Fruit fly (Drosophila melanogaster) Kc167 (cell line): ENCODE results near the gene msl-2.

ENCODE experiments used
- Myc ChIP-seq: fragments of >200 bp; optimal IDR thresholded peaks from 2 replicates; lab custom pipeline; 2017; ENCODE audit warnings: missing external identifiers
- Sin3A ChIP-seq: fragments of >200 bp; optimal IDR thresholded peaks from 2 replicates; lab custom pipeline; 2018; ENCODE audit warnings: missing external identifiers
- h ChIP-seq: fragments of >200 bp; optimal IDR thresholded peaks from 3 replicates; lab custom pipeline; 2018; ENCODE audit warnings: missing external identifiers
- insv ChIP-seq: fragments of >200 bp; optimal IDR thresholded peaks from 3 replicates; lab custom pipeline; 2018; ENCODE audit warnings: missing external identifiers
- psq ChIP-seq: fragments of >200 bp; optimal IDR thresholded peaks from 2 replicates; lab custom pipeline; 2017; ENCODE audit warnings: missing external identifiers
- ttk ChIP-seq: sonication (Bioruptor generic); optimal IDR thresholded peaks from 2 replicates; lab custom pipeline; 2017; ENCODE audit warnings: missing external identifiers

DNA sequence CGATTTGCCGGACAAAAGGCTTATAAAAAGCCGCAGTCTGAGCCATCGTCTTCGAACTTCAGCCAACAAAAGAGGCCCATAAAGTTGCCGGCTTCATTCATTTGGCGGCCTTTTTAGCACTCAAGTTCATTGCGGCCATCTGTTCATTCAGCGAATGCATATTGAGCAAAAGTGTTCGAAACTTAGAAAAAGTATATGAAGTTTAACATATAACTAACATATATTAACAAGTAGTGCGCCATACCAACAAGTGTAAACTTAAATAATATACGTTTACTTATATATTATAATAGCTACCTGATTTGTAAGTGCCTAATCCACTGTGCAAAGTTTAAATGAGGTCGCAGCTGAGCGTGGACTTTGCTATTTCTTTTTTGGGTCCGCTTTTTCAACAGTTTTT lies 29.6 kb downstream of the msl-2 start:
- no peak for TF ChIP-seq Myc (lab: Kevin White, UChicago)
- TF ChIP-seq Sin3A (lab: Kevin White, UChicago), result no peak
- no peak for TF ChIP-seq ttk (lab: Kevin White, UChicago)
- TF ChIP-seq psq (lab: Kevin White, UChicago), result no peak
- TF ChIP-seq h (lab: Kevin White, UChicago), result no peak
- TF ChIP-seq insv (lab: Kevin White, UChicago), result no peak
